Fruit fly (Drosophila melanogaster) S2 (cell line): ENCODE results near the gene Ptp10D.

Source experiments
- CG8478 ChIP-seq: fragments of >200 bp; optimal IDR thresholded peaks from 2 replicates; lab custom pipeline; 2018
- CTCF ChIP-seq, 2 experiments: fragments of >200 bp; optimal IDR thresholded peaks; 2 replicates each; lab custom pipeline; 2018

- TF ChIP-seq CTCF (optimal IDR thresholded peaks at IDR 0.05; lab: Kevin White, UChicago) (no peak), CG8478 (lab: Kevin White, UChicago) (no peak)
Measured at dm6 chrX:11660476-11660875, 38.7 kb downstream of the Ptp10D start.
